Worm (Caenorhabditis elegans) whole organism, L1 larva: Measurements from ENCODE around the gene gly-12.

Experiments
- C04F5.9 ChIP-seq: sonication (generic microtip); optimal IDR thresholded peaks from 2 replicates; lab custom pipeline; 2016; ENCODE audit warnings: missing genetic modification characterization, missing compliant biosample characterization
- C16A3.4 ChIP-seq: fragments of 150-350 bp; optimal IDR thresholded peaks from 2 replicates; lab custom pipeline; 2014; ENCODE audit warnings: missing biosample characterization, missing genetic modification characterization
- alr-1 ChIP-seq: fragments of 200-800 bp; sonication (Bioruptor generic); optimal IDR thresholded peaks from 2 replicates; lab custom pipeline; 2018; ENCODE audit warnings: borderline replicate concordance, mild to moderate bottlenecking, missing genetic modification characterization, missing compliant biosample characterization
- aly-2 ChIP-seq: fragments of 150-350 bp; optimal IDR thresholded peaks from 2 replicates; lab custom pipeline; 2014; ENCODE audit warnings: missing biosample characterization, missing genetic modification characterization
- blmp-1 ChIP-seq: fragments of 150-350 bp; optimal IDR thresholded peaks from 2 replicates; lab custom pipeline; 2014; ENCODE audit warnings: missing biosample characterization, missing genetic modification characterization
- ceh-63 ChIP-seq: fragments of 200-800 bp; sonication (Bioruptor generic); optimal IDR thresholded peaks from 2 replicates; lab custom pipeline; 2018; ENCODE audit warnings: mild to moderate bottlenecking, missing genetic modification characterization, missing compliant biosample characterization
- ceh-82 ChIP-seq, 3 experiments: fragments of 150-350 bp in 1 of 3; sonication (generic microtip) in 2 of 3; optimal IDR thresholded peaks; 2 replicates each; lab custom pipeline; 2014 to 2017; ENCODE audit warnings: missing biosample characterization in 3 of 3, missing genetic modification characterization in 3 of 3
- ces-1 ChIP-seq: fragments of 150-350 bp; optimal IDR thresholded peaks from 2 replicates; lab custom pipeline; 2014; ENCODE audit warnings: missing biosample characterization, missing genetic modification reagents, missing genetic modification characterization
- dsc-1 ChIP-seq: sonication (generic microtip); optimal IDR thresholded peaks from 2 replicates; lab custom pipeline; 2016; ENCODE audit warnings: mild to moderate bottlenecking, missing genetic modification characterization, missing compliant biosample characterization
- efl-1 ChIP-seq, 4 experiments: fragments of 150-350 bp; optimal IDR thresholded peaks in 3 of 4; peaks in 1 of 4; 1 replicate in 1 of 4; 2 replicates in 3 of 4; lab custom pipeline; 2014; ENCODE audit warnings: missing biosample characterization in 2 of 4, missing genetic modification characterization in 2 of 4, missing genetic modification reagents in 2 of 4
- egl-27 ChIP-seq, 2 experiments: fragments of 150-350 bp in 1 of 2; sonication (generic microtip); optimal IDR thresholded peaks; 3 replicates each; lab custom pipeline; 2017 to 2018; ENCODE audit warnings: missing biosample characterization in 2 of 2, missing genetic modification characterization in 2 of 2, missing genetic modification reagents in 2 of 2
- elt-3 ChIP-seq, 6 experiments: fragments of 150-350 bp in 1 of 6; sonication (generic microtip); optimal IDR thresholded peaks; 2 replicates each; lab custom pipeline; 2017 to 2018; ENCODE audit warnings: missing biosample characterization in 6 of 6, missing genetic modification characterization in 6 of 6, inconsistent platforms in 1 of 6
- fkh-10 ChIP-seq: sonication (generic microtip); optimal IDR thresholded peaks from 2 replicates; lab custom pipeline; 2017; ENCODE audit warnings: missing biosample characterization, missing genetic modification reagents, missing genetic modification characterization
- fkh-8 ChIP-seq: sonication (generic microtip); optimal IDR thresholded peaks from 2 replicates; lab custom pipeline; 2016; ENCODE audit warnings: mild to moderate bottlenecking, missing genetic modification characterization, missing compliant biosample characterization
- fos-1 ChIP-seq: fragments of 150-350 bp; optimal IDR thresholded peaks from 2 replicates; lab custom pipeline; 2014; ENCODE audit warnings: missing biosample characterization, missing genetic modification characterization
- grh-1 ChIP-seq: fragments of 200-800 bp; sonication (Bioruptor generic); IDR thresholded peaks from 2 replicates; pipeline ENCODE4 v1.3.6; 2022; ENCODE audit warnings: missing genetic modification reagents, missing genetic modification characterization, missing compliant biosample characterization
- isw-1 ChIP-seq: fragments of 200-800 bp; sonication (Bioruptor generic); IDR thresholded peaks from 2 replicates; pipeline ENCODE4 v1.3.6; 2022; ENCODE audit warnings: missing genetic modification characterization, missing compliant biosample characterization
- jun-1 ChIP-seq: fragments of 150-350 bp; optimal IDR thresholded peaks from 2 replicates; lab custom pipeline; 2014; ENCODE audit warnings: missing biosample characterization, missing genetic modification reagents, missing genetic modification characterization
- lin-13 ChIP-seq: fragments of 150-350 bp; optimal IDR thresholded peaks from 2 replicates; lab custom pipeline; 2014; ENCODE audit warnings: missing biosample characterization, missing genetic modification reagents, missing genetic modification characterization
- lin-14 ChIP-seq: fragments of 200-800 bp; sonication (Bioruptor generic); optimal IDR thresholded peaks from 2 replicates; lab custom pipeline; 2018; ENCODE audit warnings: mild to moderate bottlenecking, missing genetic modification characterization, moderate library complexity, missing compliant biosample characterization
- lin-15B ChIP-seq: fragments of 150-350 bp; sonication (generic microtip); optimal IDR thresholded peaks from 3 replicates; lab custom pipeline; 2014; ENCODE audit warnings: missing biosample characterization, missing genetic modification characterization
- lir-3 ChIP-seq: sonication (generic microtip); optimal IDR thresholded peaks from 2 replicates; lab custom pipeline; 2016; ENCODE audit warnings: mild to moderate bottlenecking, missing genetic modification characterization, moderate library complexity, missing compliant biosample characterization; ENCODE audit not compliant: poor library complexity
- mab-9 ChIP-seq: fragments of 200-800 bp; sonication (Bioruptor generic); IDR thresholded peaks from 2 replicates; pipeline ENCODE4 v1.3.6; 2022; ENCODE audit warnings: missing genetic modification reagents, missing genetic modification characterization, missing compliant biosample characterization
- mdl-1 ChIP-seq, 2 experiments: fragments of 150-350 bp; optimal IDR thresholded peaks; 2 replicates each; lab custom pipeline; 2014 to 2017; ENCODE audit warnings: missing biosample characterization in 2 of 2, missing genetic modification characterization in 2 of 2, inconsistent platforms in 1 of 2
- mep-1 ChIP-seq: fragments of 150-350 bp; optimal IDR thresholded peaks from 2 replicates; lab custom pipeline; 2014; ENCODE audit warnings: missing biosample characterization, missing genetic modification characterization
- nhr-11 ChIP-seq: fragments of 150-350 bp; optimal IDR thresholded peaks from 2 replicates; lab custom pipeline; 2014; ENCODE audit warnings: missing biosample characterization, missing genetic modification characterization
- nhr-12 ChIP-seq: sonication (generic microtip); optimal IDR thresholded peaks from 2 replicates; lab custom pipeline; 2017; ENCODE audit warnings: missing biosample characterization, missing genetic modification characterization
- nhr-19 ChIP-seq: fragments of 200-800 bp; sonication (Bioruptor generic); conservative IDR thresholded peaks from 2 replicates; pipeline ENCODE4 v1.3.6; 2022; ENCODE audit warnings: missing genetic modification characterization, missing compliant biosample characterization
- nhr-28 ChIP-seq: fragments of 150-350 bp; optimal IDR thresholded peaks from 2 replicates; lab custom pipeline; 2014; ENCODE audit warnings: missing biosample characterization, missing genetic modification characterization
- nhr-47 ChIP-seq: sonication (generic microtip); optimal IDR thresholded peaks from 2 replicates; lab custom pipeline; 2016; ENCODE audit warnings: mild to moderate bottlenecking, missing genetic modification characterization, moderate library complexity, missing compliant biosample characterization
- nhr-71 ChIP-seq: sonication (generic microtip); optimal IDR thresholded peaks from 2 replicates; lab custom pipeline; 2016; ENCODE audit warnings: mild to moderate bottlenecking, missing genetic modification characterization, moderate library complexity, missing compliant biosample characterization
- nhr-84 ChIP-seq: sonication (generic microtip); optimal IDR thresholded peaks from 2 replicates; lab custom pipeline; 2017; ENCODE audit warnings: missing biosample characterization, missing genetic modification characterization
- nhr-85 ChIP-seq: sonication (generic microtip); peaks from one replicate; lab custom pipeline; 2016; ENCODE audit warnings: missing genetic modification characterization, inconsistent platforms, missing compliant biosample characterization
- rnt-1 ChIP-seq: sonication (generic microtip); optimal IDR thresholded peaks from 2 replicates; lab custom pipeline; 2016; ENCODE audit warnings: mild to moderate bottlenecking, missing genetic modification characterization, moderate library complexity, missing compliant biosample characterization
- skn-1 ChIP-seq: fragments of 150-350 bp; optimal IDR thresholded peaks from 2 replicates; lab custom pipeline; 2014; ENCODE audit warnings: missing biosample characterization, missing genetic modification characterization
- sptf-1 ChIP-seq: fragments of 150-350 bp; optimal IDR thresholded peaks from 2 replicates; lab custom pipeline; 2014; ENCODE audit warnings: missing biosample characterization, missing genetic modification characterization
- sup-37 ChIP-seq: fragments of 200-800 bp; sonication (Bioruptor generic); optimal IDR thresholded peaks from 2 replicates; lab custom pipeline; 2018; ENCODE audit warnings: mild to moderate bottlenecking, missing genetic modification characterization, missing compliant biosample characterization
- swsn-7 ChIP-seq: sonication (generic microtip); optimal IDR thresholded peaks from 2 replicates; lab custom pipeline; 2016; ENCODE audit warnings: missing genetic modification characterization, missing compliant biosample characterization
- tlp-1 ChIP-seq: fragments of 150-350 bp; optimal IDR thresholded peaks from 2 replicates; lab custom pipeline; 2014; ENCODE audit warnings: missing biosample characterization, missing genetic modification characterization
- unc-130 ChIP-seq: fragments of 150-350 bp; optimal IDR thresholded peaks from 2 replicates; lab custom pipeline; 2017; ENCODE audit warnings: missing biosample characterization, missing genetic modification characterization, inconsistent platforms
- unc-98 ChIP-seq: fragments of 200-800 bp; sonication (Bioruptor generic); IDR thresholded peaks from 2 replicates; pipeline ENCODE4 v1.3.6; 2022; ENCODE audit warnings: missing genetic modification characterization, missing compliant biosample characterization
- xbp-1 ChIP-seq: sonication (generic microtip); optimal IDR thresholded peaks from 2 replicates; lab custom pipeline; 2016; ENCODE audit warnings: missing genetic modification characterization, missing compliant biosample characterization
- zag-1 ChIP-seq: fragments of 150-350 bp; optimal IDR thresholded peaks from 2 replicates; lab custom pipeline; 2014; ENCODE audit warnings: missing biosample characterization, missing genetic modification characterization
- ztf-11 ChIP-seq, 2 experiments: sonication (generic microtip); optimal IDR thresholded peaks; 2 replicates each; lab custom pipeline; 2016 to 2017; ENCODE audit warnings: missing genetic modification characterization in 2 of 2, missing biosample characterization in 1 of 2, missing compliant biosample characterization in 1 of 2
- ztf-4 ChIP-seq: fragments of 150-350 bp; optimal IDR thresholded peaks from 2 replicates; lab custom pipeline; 2014; ENCODE audit warnings: missing biosample characterization, missing genetic modification characterization

gly-12 gene

ce11 chrX:7480756-7481155, 4.9 kb upstream of the gly-12 start, which contains the start of gene F48E3.9:
TSS of gene F48E3.9 (plus strand) at chrX:7481056.
- TF ChIP-seq ceh-63 (GFP tag; lab: Kevin White, UChicago) (no peak), nhr-71 (tag; lab: Kevin White, UChicago) (no peak), blmp-1 (tag; lab: Kevin White, UChicago) (no peak), nhr-28 (no peak), aly-2 (tag; lab: Kevin White, UChicago) (no peak), ztf-4 (tag; lab: Kevin White, UChicago) (no peak), efl-1 (optimal IDR thresholded peaks at IDR 0.05; lab: Kevin White, UChicago) (no peak), efl-1 (GFP tag; optimal IDR thresholded peaks at IDR 0.05 in 1 of 2; lab: Kevin White, UChicago) (no peak), swsn-7 (tag; lab: Kevin White, UChicago) (no peak), sptf-1 (tag; lab: Kevin White, UChicago) (no peak), sup-37 (GFP tag; lab: Kevin White, UChicago) (no peak), egl-27 (tag; optimal IDR thresholded peaks at IDR 0.05; lab: Kevin White, UChicago) (no peak), fos-1 (no peak), alr-1 (no peak), ztf-11 (tag; optimal IDR thresholded peaks at IDR 0.05; lab: Kevin White, UChicago) (no peak), fkh-8 (no peak), nhr-85 (no peak), fkh-10 (GFP tag; lab: Kevin White, UChicago) (no peak), mep-1 (tag; lab: Kevin White, UChicago) (no peak), mab-9 (GFP tag; lab: Robert Waterston, UW) (no peak)

- TF ChIP-seq lin-13 (GFP tag; lab: Kevin White, UChicago) (no peak), nhr-84 (tag; lab: Kevin White, UChicago) (no peak), lin-14 (peak; percentile 58)
These were observed 5.9 kb downstream of the gly-12 start for ce11 chrX:7491521-7491920.

ce11 chrX:7493020-7493419, 7.4 kb downstream of the gly-12 start, which contains the start of gene F48E3.2:
TSS of gene F48E3.2 (minus strand) at chrX:7493120.
- no peak for TF ChIP-seq unc-130
- no peak for TF ChIP-seq efl-1 (optimal IDR thresholded peaks at IDR 0.05; lab: Kevin White, UChicago)
- TF ChIP-seq efl-1 (GFP tag; optimal IDR thresholded peaks at IDR 0.05 in 1 of 2; lab: Kevin White, UChicago), result peak in 1 of 2 experiments; percentile 27
- TF ChIP-seq, all 84 proteins: peak for 1

- TF ChIP-seq unc-98 (GFP tag; lab: Robert Waterston, UW), result no peak
- TF ChIP-seq alr-1, result no peak
- TF ChIP-seq egl-27 (tag; optimal IDR thresholded peaks at IDR 0.05; lab: Kevin White, UChicago), result no peak
- TF ChIP-seq lin-15B (tag; lab: Kevin White, UChicago), result no peak
- no peak for TF ChIP-seq ceh-82 (tag; optimal IDR thresholded peaks at IDR 0.05; lab: Kevin White, UChicago)
- no peak for TF ChIP-seq nhr-12 (tag; lab: Kevin White, UChicago)
- TF ChIP-seq nhr-11 (tag; lab: Kevin White, UChicago), result no peak
- TF ChIP-seq C16A3.4 (tag; lab: Kevin White, UChicago), result no peak
- no peak for TF ChIP-seq nhr-47 (tag; lab: Kevin White, UChicago)
- TF ChIP-seq elt-3 (tag; optimal IDR thresholded peaks at IDR 0.05; lab: Kevin White, UChicago), result no peak
- no peak for TF ChIP-seq lir-3
These were observed 9.8 kb downstream of the gly-12 start, which contains the start of gene try-14 for ce11 chrX:7495491-7495890. TSS of gene try-14 (minus strand) at chrX:7495591.

- TF ChIP-seq jun-1 (tag; lab: Kevin White, UChicago) (peak; percentile 85), fkh-8 (peak; percentile 97), ces-1 (no peak), nhr-71 (tag; lab: Kevin White, UChicago) (peak; percentile 96), dsc-1 (tag; lab: Kevin White, UChicago) (peak; percentile 92), grh-1 (GFP tag; lab: Robert Waterston, UW) (peak; percentile 78), mdl-1 (tag; optimal IDR thresholded peaks at IDR 0.05; lab: Kevin White, UChicago) (no peak), nhr-85 (peak; percentile 88), tlp-1 (tag; lab: Kevin White, UChicago) (no peak), C04F5.9 (tag; lab: Kevin White, UChicago) (peak; percentile 44), unc-130 (peak; percentile 82), nhr-28 (no peak), blmp-1 (tag; lab: Kevin White, UChicago) (no peak), rnt-1 (tag; lab: Kevin White, UChicago) (peak; percentile 93), nhr-19 (GFP tag; lab: Robert Waterston, UW) (peak; percentile 86), xbp-1 (tag; lab: Kevin White, UChicago) (peak; percentile 99), zag-1 (tag; lab: Kevin White, UChicago) (peak; percentile 38), skn-1 (tag; lab: Kevin White, UChicago) (peak; percentile 91), isw-1 (GFP tag; lab: Robert Waterston, UW) (peak; percentile 83)
These were observed 15.3 kb downstream of the gly-12 start, which contains the start of gene uggt-1 for ce11 chrX:7500970-7501369. TSS of gene uggt-1 (minus strand) at chrX:7500982.
